Fruit fly (Drosophila melanogaster) whole organism, embryonic: Measurements from ENCODE around the gene CG6425.

Experiments used
- Atf-2 ChIP-seq: fragments of 200-800 bp; sonication (Bioruptor generic); optimal IDR thresholded peaks from 2 replicates; lab custom pipeline; 2016; ENCODE audit warnings: missing biosample characterization, missing genetic modification characterization
- CG10147 ChIP-seq: fragments of 200-800 bp; sonication (Bioruptor generic); optimal IDR thresholded peaks from 2 replicates; lab custom pipeline; 2019; ENCODE audit warnings: missing biosample characterization, mild to moderate bottlenecking, missing genetic modification characterization, moderate library complexity
- CG10274 ChIP-seq: fragments of 200-800 bp; sonication (Bioruptor generic); optimal IDR thresholded peaks from 3 replicates; lab custom pipeline; 2017; ENCODE audit warnings: missing biosample characterization, mild to moderate bottlenecking, missing genetic modification characterization
- CG10543 ChIP-seq: fragments of 200-800 bp; sonication (Bioruptor generic); optimal IDR thresholded peaks from 3 replicates; lab custom pipeline; 2017; ENCODE audit warnings: missing biosample characterization, mild to moderate bottlenecking, missing genetic modification characterization, moderate library complexity
- CG10565 ChIP-seq: fragments of 200-800 bp; sonication (Bioruptor generic); optimal IDR thresholded peaks from 3 replicates; lab custom pipeline; 2016; ENCODE audit warnings: missing biosample characterization, mild to moderate bottlenecking, missing genetic modification characterization
- CG11247 ChIP-seq: fragments of 200-800 bp; sonication (Bioruptor generic); IDR thresholded peaks from 2 replicates; pipeline ENCODE4 v1.3.6; 2022; ENCODE audit warnings: missing biosample characterization, missing genetic modification characterization
- CG12391 ChIP-seq: fragments of 200-800 bp; sonication (Bioruptor generic); optimal IDR thresholded peaks from 3 replicates; lab custom pipeline; 2018; ENCODE audit warnings: missing biosample characterization, mild to moderate bottlenecking, missing genetic modification characterization, moderate library complexity
- CG12769 ChIP-seq: fragments of 200-800 bp; sonication (Bioruptor generic); optimal IDR thresholded peaks from 2 replicates; lab custom pipeline; 2019; ENCODE audit warnings: missing biosample characterization, mild to moderate bottlenecking, missing genetic modification characterization, moderate library complexity
- CG14710 ChIP-seq: fragments of 200-800 bp; sonication (Bioruptor generic); optimal IDR thresholded peaks from 3 replicates; lab custom pipeline; 2019; ENCODE audit warnings: missing biosample characterization, mild to moderate bottlenecking, missing genetic modification characterization, moderate library complexity
- CG14860 ChIP-seq: fragments of 200-800 bp; sonication (Bioruptor generic); IDR thresholded peaks from 3 replicates; pipeline ENCODE4 v1.3.6; 2022; ENCODE audit warnings: missing biosample characterization, missing genetic modification characterization; ENCODE audit not compliant: partially characterized antibody
- CG17912 ChIP-seq: fragments of 200-800 bp; sonication (Bioruptor generic); optimal IDR thresholded peaks from 2 replicates; lab custom pipeline; 2018; ENCODE audit warnings: missing biosample characterization, mild to moderate bottlenecking, missing genetic modification characterization
- CG1832 ChIP-seq: fragments of 200-800 bp; sonication (Bioruptor generic); optimal IDR thresholded peaks from 2 replicates; lab custom pipeline; 2017; ENCODE audit warnings: missing biosample characterization, mild to moderate bottlenecking, missing genetic modification characterization, inconsistent platforms
- CG3065 ChIP-seq: fragments of 200-800 bp; sonication (Bioruptor generic); optimal IDR thresholded peaks from 2 replicates; lab custom pipeline; 2016; ENCODE audit warnings: missing biosample characterization, missing genetic modification characterization
- CG32772 ChIP-seq: fragments of 200-800 bp; sonication (Bioruptor generic); IDR thresholded peaks from 2 replicates; pipeline ENCODE4 v1.3.6; 2022; ENCODE audit warnings: missing biosample characterization, missing genetic modification characterization
- CG3838 ChIP-seq: fragments of 200-800 bp; sonication (Bioruptor generic); optimal IDR thresholded peaks from 3 replicates; lab custom pipeline; 2016; ENCODE audit warnings: missing biosample characterization, missing genetic modification characterization
- CG4360 ChIP-seq: fragments of 200-800 bp; sonication (Bioruptor generic); IDR thresholded peaks from 2 replicates; pipeline ENCODE4 v1.3.6; 2022; ENCODE audit warnings: missing biosample characterization, missing genetic modification characterization
- CG6689 ChIP-seq: fragments of 200-800 bp; sonication (Bioruptor generic); IDR thresholded peaks from 2 replicates; pipeline ENCODE4 v1.3.6; 2022; ENCODE audit warnings: missing biosample characterization, missing genetic modification characterization
- CG7745 ChIP-seq: fragments of 200-800 bp; sonication (Bioruptor generic); optimal IDR thresholded peaks from 2 replicates; lab custom pipeline; 2018; ENCODE audit warnings: missing biosample characterization, mild to moderate bottlenecking, missing genetic modification characterization, moderate library complexity
- CG7928 ChIP-seq: fragments of 200-800 bp; sonication (Bioruptor generic); optimal IDR thresholded peaks from 2 replicates; lab custom pipeline; 2017; ENCODE audit warnings: missing biosample characterization, mild to moderate bottlenecking, missing genetic modification characterization
- CG8290 ChIP-seq, 3 experiments: fragments of 200-800 bp; sonication (Bioruptor generic); optimal IDR thresholded peaks; 2 replicates each; lab custom pipeline; 2016 to 2019; ENCODE audit warnings: missing biosample characterization in 3 of 3, missing genetic modification characterization in 3 of 3, mild to moderate bottlenecking in 2 of 3, moderate library complexity in 1 of 3
- CG8388 ChIP-seq: fragments of 200-800 bp; sonication (Bioruptor generic); optimal IDR thresholded peaks from 2 replicates; lab custom pipeline; 2019; ENCODE audit warnings: missing biosample characterization, mild to moderate bottlenecking, missing genetic modification characterization, moderate library complexity
- CG9437 ChIP-seq: fragments of 200-800 bp; sonication (Bioruptor generic); optimal IDR thresholded peaks from 2 replicates; lab custom pipeline; 2018; ENCODE audit warnings: missing biosample characterization, mild to moderate bottlenecking, missing genetic modification characterization
- CG9797 ChIP-seq: fragments of 200-800 bp; sonication (Bioruptor generic); optimal IDR thresholded peaks from 3 replicates; lab custom pipeline; 2018; ENCODE audit warnings: missing biosample characterization, mild to moderate bottlenecking, missing genetic modification characterization
- D19B ChIP-seq: fragments of 200-800 bp; sonication (Bioruptor generic); optimal IDR thresholded peaks from 2 replicates; lab custom pipeline; 2017; ENCODE audit warnings: missing biosample characterization, mild to moderate bottlenecking, missing genetic modification characterization
- Dek ChIP-seq: fragments of 200-800 bp; sonication (Bioruptor generic); optimal IDR thresholded peaks from 3 replicates; lab custom pipeline; 2019; ENCODE audit warnings: missing biosample characterization, mild to moderate bottlenecking, missing genetic modification characterization, moderate library complexity
- Dref ChIP-seq: fragments of 200-800 bp; sonication (Bioruptor generic); IDR thresholded peaks from 2 replicates; pipeline ENCODE4 v1.3.6; 2022; ENCODE audit warnings: missing biosample characterization, missing genetic modification characterization
- MESR4 ChIP-seq: fragments of 200-800 bp; sonication (Bioruptor generic); optimal IDR thresholded peaks from 2 replicates; lab custom pipeline; 2018; ENCODE audit warnings: missing biosample characterization, mild to moderate bottlenecking, missing genetic modification characterization, moderate library complexity
- NC2α ChIP-seq: fragments of 200-800 bp; sonication (Bioruptor generic); optimal IDR thresholded peaks from 2 replicates; lab custom pipeline; 2016; ENCODE audit warnings: missing biosample characterization, missing genetic modification characterization
- NC2β ChIP-seq: fragments of 200-800 bp; sonication (Bioruptor generic); optimal IDR thresholded peaks from 2 replicates; lab custom pipeline; 2016; ENCODE audit warnings: missing biosample characterization, missing genetic modification characterization
- Nf-YA ChIP-seq: fragments of 200-800 bp; sonication (Bioruptor generic); IDR thresholded peaks from 2 replicates; pipeline ENCODE4 v1.3.6; 2022; ENCODE audit warnings: missing biosample characterization, missing genetic modification characterization
- bigmax ChIP-seq: fragments of 200-800 bp; sonication (Bioruptor generic); optimal IDR thresholded peaks from 2 replicates; lab custom pipeline; 2018; ENCODE audit warnings: missing biosample characterization, mild to moderate bottlenecking, missing genetic modification characterization
- crol ChIP-seq: fragments of 200-800 bp; sonication (Bioruptor generic); IDR thresholded peaks from 2 replicates; pipeline ENCODE4 v1.3.6; 2022; ENCODE audit warnings: missing biosample characterization, missing genetic modification characterization
- danr ChIP-seq: fragments of 200-800 bp; sonication (Bioruptor generic); IDR thresholded peaks from 2 replicates; pipeline ENCODE4 v1.3.6; 2022; ENCODE audit warnings: missing biosample characterization, missing genetic modification characterization
- dmrt99B ChIP-seq: fragments of 200-800 bp; sonication (Bioruptor generic); optimal IDR thresholded peaks from 2 replicates; lab custom pipeline; 2018; ENCODE audit warnings: missing biosample characterization, mild to moderate bottlenecking, missing genetic modification characterization, moderate library complexity
- dpn ChIP-seq, 2 experiments: fragments of 200-800 bp; sonication (Bioruptor generic); optimal IDR thresholded peaks; 3 replicates each; lab custom pipeline; 2016; ENCODE audit warnings: missing biosample characterization in 2 of 2, missing genetic modification characterization in 2 of 2
- ewg ChIP-seq: fragments of 200-800 bp; sonication (Bioruptor generic); optimal IDR thresholded peaks from 3 replicates; lab custom pipeline; 2017; ENCODE audit warnings: mild to moderate bottlenecking, missing biosample characterization, missing genetic modification reagents, missing genetic modification characterization
- fd96Cb ChIP-seq: fragments of 200-800 bp; sonication (Bioruptor generic); optimal IDR thresholded peaks from 2 replicates; lab custom pipeline; 2018; ENCODE audit warnings: missing biosample characterization, mild to moderate bottlenecking, missing genetic modification characterization, moderate library complexity
- fu2 ChIP-seq: fragments of 200-800 bp; sonication (Bioruptor generic); optimal IDR thresholded peaks from 2 replicates; lab custom pipeline; 2016; ENCODE audit warnings: missing biosample characterization, missing genetic modification characterization
- gcm2 ChIP-seq: fragments of 200-800 bp; sonication (Bioruptor generic); optimal IDR thresholded peaks from 2 replicates; lab custom pipeline; 2016; ENCODE audit warnings: missing biosample characterization, missing genetic modification characterization
- gsb-n ChIP-seq: fragments of 200-800 bp; sonication (Bioruptor generic); optimal IDR thresholded peaks from 3 replicates; lab custom pipeline; 2018; ENCODE audit warnings: missing biosample characterization, mild to moderate bottlenecking, missing genetic modification characterization
- hkb ChIP-seq, 2 experiments: fragments of 200-800 bp in 1 of 2; fragments of >200 bp in 1 of 2; sonication (Bioruptor generic) in 1 of 2; IDR thresholded peaks in 1 of 2; optimal IDR thresholded peaks in 1 of 2; 2 replicates each; pipeline versions ENCODE4 v1.3.6 to Lab custom; 2017 to 2022; ENCODE audit warnings: missing biosample characterization in 1 of 2, missing genetic modification characterization in 1 of 2
- inv ChIP-seq: fragments of 200-800 bp; sonication (Bioruptor generic); IDR thresholded peaks from 2 replicates; pipeline ENCODE4 v1.3.6; 2022; ENCODE audit warnings: missing biosample characterization, missing genetic modification characterization; ENCODE audit not compliant: partially characterized antibody
- org-1 ChIP-seq: fragments of 200-800 bp; sonication (Bioruptor generic); optimal IDR thresholded peaks from 2 replicates; lab custom pipeline; 2017; ENCODE audit warnings: missing biosample characterization, missing genetic modification characterization
- psq ChIP-seq: fragments of 200-800 bp; sonication (Bioruptor generic); optimal IDR thresholded peaks from 2 replicates; lab custom pipeline; 2017; ENCODE audit warnings: missing biosample characterization, missing genetic modification characterization
- row ChIP-seq: fragments of 200-800 bp; sonication (Bioruptor generic); IDR thresholded peaks from 3 replicates; pipeline ENCODE4 v1.3.6; 2022; ENCODE audit warnings: missing biosample characterization, missing genetic modification characterization
- tap ChIP-seq: fragments of 200-800 bp; optimal IDR thresholded peaks from 3 replicates; lab custom pipeline; 2019; ENCODE audit warnings: missing biosample characterization, mild to moderate bottlenecking, missing genetic modification characterization, moderate library complexity
- tio ChIP-seq: fragments of 200-800 bp; sonication (Bioruptor generic); optimal IDR thresholded peaks from 2 replicates; lab custom pipeline; 2017; ENCODE audit warnings: missing biosample characterization, missing genetic modification characterization, inconsistent platforms
- tll ChIP-seq, 2 experiments: fragments of 200-800 bp in 1 of 2; fragments of >200 bp in 1 of 2; sonication (Bioruptor generic) in 1 of 2; optimal IDR thresholded peaks; 2 replicates each; lab custom pipeline; 2017 to 2019; ENCODE audit warnings: missing biosample characterization in 2 of 2, missing genetic modification characterization in 2 of 2, mild to moderate bottlenecking in 1 of 2, moderate library complexity in 1 of 2
- trh ChIP-seq: fragments of 200-800 bp; sonication (Bioruptor generic); optimal IDR thresholded peaks from 2 replicates; lab custom pipeline; 2016; ENCODE audit warnings: missing biosample characterization, missing genetic modification characterization

Gene CG6425

DNA sequence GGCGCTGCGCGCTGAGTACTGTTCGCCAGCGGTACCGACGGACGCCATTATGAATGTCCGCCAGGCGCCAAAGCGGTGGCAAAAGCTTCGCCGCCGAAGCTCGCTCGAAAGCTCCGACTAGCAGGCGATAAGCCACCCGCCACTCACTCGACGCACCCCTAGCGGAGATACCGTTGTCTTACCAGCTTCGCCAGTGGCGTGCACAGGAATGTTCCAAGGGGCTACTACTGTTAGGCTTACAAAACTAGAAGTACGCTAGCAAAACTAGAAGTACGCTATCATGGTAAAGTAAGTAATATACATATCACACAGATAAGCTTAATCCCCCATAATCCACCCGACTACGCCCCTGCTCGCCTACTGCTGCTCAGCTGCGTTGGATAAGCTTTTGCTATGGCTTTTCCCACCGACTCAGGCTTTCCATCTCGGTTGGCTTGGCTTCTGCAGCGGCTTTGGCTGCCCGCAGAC lies 3.0 kb downstream of the CG6425 start, which contains the start of gene amon (continued):
- TF ChIP-seq Nf-YA (GFP tag; lab: Robert Waterston, UW) (peak; percentile 98), tio (GFP tag; lab: Kevin White, UChicago) (peak; percentile 95), CG3065 (GFP tag; lab: Kevin White, UChicago) (peak; percentile 85), hkb (optimal IDR thresholded peaks at IDR 0.05; lab: Kevin White, UChicago) (no peak), hkb (GFP tag; IDR thresholded peaks at IDR 0.05; lab: Robert Waterston, UW) (peak; percentile 99), dpn (GFP tag; optimal IDR thresholded peaks at IDR 0.05; lab: Kevin White, UChicago) (peak; percentile 99), CG7745 (tag; lab: Kevin White, UChicago) (no peak), Dek (peak; percentile 99), CG8290 (GFP tag; optimal IDR thresholded peaks at IDR 0.05; lab: Kevin White, UChicago) (no peak), CG8290 (tag; optimal IDR thresholded peaks at IDR 0.05; lab: Kevin White, UChicago) (peak in 1 of 2 experiments; percentile 100), CG10565 (GFP tag; lab: Kevin White, UChicago) (peak; percentile 86), tap (tag; lab: Kevin White, UChicago) (peak; percentile 97), CG10147 (peak; percentile 99), CG9797 (GFP tag; lab: Kevin White, UChicago) (peak; percentile 42), CG9437 (GFP tag; lab: Kevin White, UChicago) (peak; percentile 88), tll (GFP tag; optimal IDR thresholded peaks at IDR 0.05; lab: Kevin White, UChicago) (no peak), D19B (GFP tag; lab: Kevin White, UChicago) (peak; percentile 94), dmrt99B (tag; lab: Kevin White, UChicago) (peak; percentile 98), bigmax (peak; percentile 77), psq (GFP tag; lab: Kevin White, UChicago) (peak; percentile 91), gsb-n (tag; lab: Kevin White, UChicago) (peak; percentile 86), trh (GFP tag; lab: Kevin White, UChicago) (peak; percentile 92), CG11247 (GFP tag; lab: Robert Waterston, UW) (peak; percentile 99), CG17912 (GFP tag; lab: Kevin White, UChicago) (peak; percentile 89), Dref (GFP tag; lab: Robert Waterston, UW) (peak; percentile 55), MESR4 (GFP tag; lab: Kevin White, UChicago) (peak; percentile 78), fd96Cb (tag; lab: Kevin White, UChicago) (peak; percentile 96), row (peak; percentile 99), inv (no peak), CG6689 (GFP tag; lab: Robert Waterston, UW) (peak; percentile 97), NC2α (GFP tag; lab: Kevin White, UChicago) (peak; percentile 94), Atf-2 (GFP tag; lab: Kevin White, UChicago) (peak; percentile 96), CG32772 (GFP tag; lab: Robert Waterston, UW) (peak; percentile 98), CG4360 (GFP tag; lab: Robert Waterston, UW) (peak; percentile 79), CG8388 (GFP tag; lab: Kevin White, UChicago) (peak; percentile 91), NC2β (peak; percentile 94), ewg (peak; percentile 94), CG10543 (GFP tag; lab: Kevin White, UChicago) (peak; percentile 99), CG12769 (peak; percentile 100), gcm2 (GFP tag; lab: Kevin White, UChicago) (peak; percentile 96), CG1832 (GFP tag; lab: Kevin White, UChicago) (peak; percentile 44), CG10274 (GFP tag; lab: Kevin White, UChicago) (peak; percentile 94), fu2 (peak; percentile 99), CG14860 (GFP tag; lab: Robert Waterston, UW) (no peak), CG7928 (GFP tag; lab: Kevin White, UChicago) (peak; percentile 83), CG12391 (tag; lab: Kevin White, UChicago) (peak; percentile 97), org-1 (GFP tag; lab: Kevin White, UChicago) (peak; percentile 100), CG3838 (GFP tag; lab: Kevin White, UChicago) (peak; percentile 93), CG14710 (peak; percentile 77), danr (GFP tag; lab: Robert Waterston, UW) (peak; percentile 97), crol (GFP tag; lab: Robert Waterston, UW) (peak; percentile 80)
